Comparison of ENCODE assay signal across 5 fruit fly cellular contexts in the genomic region with DNA sequence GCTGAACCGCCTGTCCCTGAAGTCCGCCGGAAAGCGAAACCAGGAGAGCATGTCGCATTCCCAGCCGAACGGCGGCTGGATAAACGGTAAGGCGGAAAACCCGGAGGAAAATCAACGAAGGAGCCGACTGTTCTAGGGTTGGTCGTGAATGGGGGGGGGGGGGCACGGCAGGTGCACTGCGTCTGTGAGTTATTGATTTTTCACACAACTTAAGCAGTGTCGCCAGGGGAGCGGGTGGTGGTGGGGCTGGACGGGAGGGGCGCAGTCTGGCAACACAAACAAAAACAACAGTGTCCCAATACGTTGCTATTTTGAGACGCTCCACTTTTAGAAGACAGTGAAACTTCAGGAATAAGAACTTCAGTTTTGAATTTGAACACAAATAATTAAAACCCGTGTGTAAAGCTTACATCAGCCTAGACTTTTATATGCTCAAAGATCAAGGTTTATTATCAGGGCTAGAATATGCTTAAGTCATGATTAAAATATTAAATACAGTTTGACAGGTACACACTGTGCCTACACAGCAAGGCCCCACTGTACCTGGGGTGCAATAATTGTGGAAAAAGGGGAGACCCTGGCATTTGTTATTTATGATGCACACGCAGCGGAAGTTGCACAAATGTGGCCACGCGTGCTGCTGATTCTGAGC.
TF ChIP-seq lines count a peak whose summit lies in the region.

No protein-coding gene starts in this region.

TF ChIP-seq in whole organism, adult, 20 proteins besides CTCF, POLR2A, EP300 and RAD21 (continued from another document):
- no peak for TF ChIP-seq Mnt (GFP tag; optimal IDR thresholded peaks at IDR 0.05; lab: Kevin White, UChicago)
- no peak for TF ChIP-seq ovo (GFP tag; optimal IDR thresholded peaks at IDR 0.05; lab: Kevin White, UChicago)
- peak; percentile 54 for TF ChIP-seq bab1 (GFP tag; optimal IDR thresholded peaks at IDR 0.05; lab: Kevin White, UChicago)

TF ChIP-seq in whole organism, embryonic, 481 proteins besides CTCF, POLR2A, EP300 and RAD21 (continued from another document and continues in another):
- TF ChIP-seq ewg (GFP tag; optimal IDR thresholded peaks at IDR 0.05; lab: Kevin White, UChicago) (peak; percentile 64), tgo (GFP tag; IDR thresholded peaks at IDR 0.05; lab: Robert Waterston, UW) (peak; percentile 68), CG10209 (GFP tag; optimal IDR thresholded peaks at IDR 0.05; lab: Kevin White, UChicago) (peak; percentile 44), ftz-f1 (GFP tag; optimal IDR thresholded peaks at IDR 0.05; lab: Kevin White, UChicago) (no peak), C15 (GFP tag; IDR thresholded peaks at IDR 0.05; lab: Robert Waterston, UW) (no peak; the same call in 2 of the 3 replicates), Kr (GFP tag; optimal IDR thresholded peaks at IDR 0.05; lab: Kevin White, UChicago) (no peak), CG3281 (GFP tag; optimal IDR thresholded peaks at IDR 0.05; lab: Kevin White, UChicago) (peak; percentile 63), CG10321 (GFP tag; IDR thresholded peaks at IDR 0.05; lab: Robert Waterston, UW) (no peak), Sox102F (GFP tag; optimal IDR thresholded peaks at IDR 0.05; lab: Kevin White, UChicago) (peak; percentile 81), sr (GFP tag; IDR thresholded peaks at IDR 0.05; lab: Robert Waterston, UW) (0 out of 3 replicates have a peak, but pooled peaks have one; percentile 18), CG17912 (GFP tag; optimal IDR thresholded peaks at IDR 0.05; lab: Kevin White, UChicago) (no peak), gro (GFP tag; optimal IDR thresholded peaks at IDR 0.05; lab: Kevin White, UChicago) (peak; percentile 28), grn (GFP tag; optimal IDR thresholded peaks at IDR 0.05; lab: Kevin White, UChicago) (no peak), CG4730 (GFP tag; IDR thresholded peaks at IDR 0.05; lab: Robert Waterston, UW) (peak; percentile 35; the same call in 1 of the 2 replicates), B-H1 (GFP tag; IDR thresholded peaks at IDR 0.05; lab: Robert Waterston, UW) (peak; percentile 74), Abd-B (GFP tag; optimal IDR thresholded peaks at IDR 0.05; lab: Kevin White, UChicago) (peak; percentile 30), dpn (GFP tag; optimal IDR thresholded peaks at IDR 0.05; lab: Kevin White, UChicago) (peak; percentile 6 to 64), eve (GFP tag; optimal IDR thresholded peaks at IDR 0.05; lab: Kevin White, UChicago) (peak in 1 of 2 experiments; percentile 57), E2f1 (GFP tag; IDR thresholded peaks at IDR 0.05; lab: Robert Waterston, UW) (peak; percentile 71; the same call in 1 of the 2 replicates), vvl (GFP tag; IDR thresholded peaks at IDR 0.05; lab: Robert Waterston, UW) (peak; percentile 87), CG1647 (GFP tag; optimal IDR thresholded peaks at IDR 0.05; lab: Kevin White, UChicago) (peak; percentile 23), eyg (GFP tag; optimal IDR thresholded peaks at IDR 0.05; lab: Kevin White, UChicago) (no peak), CG1529 (GFP tag; optimal IDR thresholded peaks at IDR 0.05; lab: Kevin White, UChicago) (peak; percentile 65), ttk (GFP tag; IDR thresholded peaks at IDR 0.05; lab: Robert Waterston, UW) (peak; percentile 72), CG34376 (GFP tag; optimal IDR thresholded peaks at IDR 0.05; lab: Kevin White, UChicago) (no peak), dmrt99B (tag; optimal IDR thresholded peaks at IDR 0.05; lab: Kevin White, UChicago) (peak; percentile 85), lola (GFP tag; optimal IDR thresholded peaks at IDR 0.05; lab: Kevin White, UChicago) (peak in 1 of 3 experiments; percentile 51), CG31365 (tag; optimal IDR thresholded peaks at IDR 0.05; lab: Kevin White, UChicago) (no peak), CG7745 (tag; optimal IDR thresholded peaks at IDR 0.05; lab: Kevin White, UChicago) (no peak)

TF ChIP-seq in whole organism, prepupa, 60 proteins besides CTCF, POLR2A, EP300 and RAD21 (continued from another document and continues in another):
- peak; percentile 52 for TF ChIP-seq spab (GFP tag; optimal IDR thresholded peaks at IDR 0.05; lab: Kevin White, UChicago)
- TF ChIP-seq CG6792 (GFP tag; optimal IDR thresholded peaks at IDR 0.05; lab: Kevin White, UChicago) = peak; percentile 75
- TF ChIP-seq CG8119 (GFP tag; IDR thresholded peaks at IDR 0.05; lab: Robert Waterston, UW) = peak; percentile 90
- TF ChIP-seq CG8632 (GFP tag; optimal IDR thresholded peaks at IDR 0.05; lab: Kevin White, UChicago) = peak; percentile 72
- TF ChIP-seq OdsH (GFP tag; optimal IDR thresholded peaks at IDR 0.05; lab: Kevin White, UChicago) = peak; percentile 79
- peak; percentile 78 for TF ChIP-seq CG32006 (GFP tag; optimal IDR thresholded peaks at IDR 0.05; lab: Kevin White, UChicago)
- TF ChIP-seq CG1621 (tag; optimal IDR thresholded peaks at IDR 0.05; lab: Kevin White, UChicago) = peak; percentile 51
- TF ChIP-seq ss (GFP tag; optimal IDR thresholded peaks at IDR 0.05; lab: Kevin White, UChicago) = peak; percentile 35 to 65
- peak; percentile 20 for TF ChIP-seq Blimp-1 (GFP tag; optimal IDR thresholded peaks at IDR 0.05; lab: Kevin White, UChicago)
- TF ChIP-seq lz (GFP tag; optimal IDR thresholded peaks at IDR 0.05; lab: Kevin White, UChicago) = peak; percentile 79
- peak; percentile 92 for TF ChIP-seq eg (GFP tag; IDR thresholded peaks at IDR 0.05; lab: Robert Waterston, UW)
- peak; percentile 83 for TF ChIP-seq cyc (GFP tag; optimal IDR thresholded peaks at IDR 0.05; lab: Kevin White, UChicago)
- TF ChIP-seq svp (GFP tag; lab: Kevin White, UChicago) = peak; percentile 84
- peak; percentile 59 for TF ChIP-seq CG6854 (GFP tag; optimal IDR thresholded peaks at IDR 0.05; lab: Kevin White, UChicago)
- TF ChIP-seq CG4318 (GFP tag; optimal IDR thresholded peaks at IDR 0.05; lab: Kevin White, UChicago) = peak; percentile 48
- TF ChIP-seq Ets96B (tag; optimal IDR thresholded peaks at IDR 0.05; lab: Kevin White, UChicago) = peak; percentile 73
- peak; percentile 71 for TF ChIP-seq Met (GFP tag; optimal IDR thresholded peaks at IDR 0.05; lab: Kevin White, UChicago)
- peak; percentile 49 to 71 for TF ChIP-seq salr (GFP tag; optimal IDR thresholded peaks at IDR 0.05; lab: Kevin White, UChicago)
- peak; percentile 77 for TF ChIP-seq topi (GFP tag; optimal IDR thresholded peaks at IDR 0.05; lab: Kevin White, UChicago)
- peak; percentile 74; the same call in 1 of the 2 replicates for TF ChIP-seq CG11294 (GFP tag; IDR thresholded peaks at IDR 0.05; lab: Robert Waterston, UW)
- TF ChIP-seq CG34406 (GFP tag; optimal IDR thresholded peaks at IDR 0.05; lab: Kevin White, UChicago) = peak; percentile 61
- peak; percentile 40 for TF ChIP-seq fkh (GFP tag; optimal IDR thresholded peaks at IDR 0.05; lab: Kevin White, UChicago)
- peak; percentile 24 for TF ChIP-seq vri (GFP tag; optimal IDR thresholded peaks at IDR 0.05; lab: Kevin White, UChicago)
- TF ChIP-seq Sox14 (GFP tag; optimal IDR thresholded peaks at IDR 0.05; lab: Kevin White, UChicago) = peak; percentile 68
- TF ChIP-seq Hr4 (GFP tag; optimal IDR thresholded peaks at IDR 0.05; lab: Kevin White, UChicago) = peak; percentile 84
- peak; percentile 77 for TF ChIP-seq pdm3 (GFP tag; optimal IDR thresholded peaks at IDR 0.05; lab: Kevin White, UChicago)
- TF ChIP-seq acj6 (GFP tag; optimal IDR thresholded peaks at IDR 0.05; lab: Kevin White, UChicago) = peak; percentile 83
- peak; percentile 76 for TF ChIP-seq achi (GFP tag; optimal IDR thresholded peaks at IDR 0.05; lab: Kevin White, UChicago)
- peak; percentile 71 for TF ChIP-seq CG11762 (GFP tag; optimal IDR thresholded peaks at IDR 0.05; lab: Kevin White, UChicago; ENCODE audit: insufficient read depth)
- TF ChIP-seq CG15336 (GFP tag; IDR thresholded peaks at IDR 0.05; lab: Robert Waterston, UW) = peak; percentile 87
- peak; percentile 81 for TF ChIP-seq Eip75B (GFP tag; optimal IDR thresholded peaks at IDR 0.05; lab: Kevin White, UChicago)

TF ChIP-seq in whole organism, pupa, 21 proteins besides CTCF, POLR2A, EP300 and RAD21 (continued from another document):
- TF ChIP-seq EcR (GFP tag; optimal IDR thresholded peaks at IDR 0.05; lab: Kevin White, UChicago) (no peak), CG4496 (GFP tag; IDR thresholded peaks at IDR 0.05; lab: Robert Waterston, UW) (peak; percentile 90)

TF ChIP-seq in whole organism, wandering third instar larva, 38 proteins besides CTCF, POLR2A, EP300 and RAD21 (continued from another document):
- TF ChIP-seq Myc (optimal IDR thresholded peaks at IDR 0.05; lab: Kevin White, UChicago) = no peak
- peak; percentile 84 for TF ChIP-seq h (GFP tag; optimal IDR thresholded peaks at IDR 0.05; lab: Kevin White, UChicago)
- peak; percentile 63 for TF ChIP-seq OdsH (GFP tag; optimal IDR thresholded peaks at IDR 0.05; lab: Kevin White, UChicago)
- TF ChIP-seq brk (GFP tag; optimal IDR thresholded peaks at IDR 0.05; lab: Kevin White, UChicago) = no peak
- no peak for TF ChIP-seq N (GFP tag; optimal IDR thresholded peaks at IDR 0.05; lab: Kevin White, UChicago)
- TF ChIP-seq GATAd (GFP tag; optimal IDR thresholded peaks at IDR 0.05; lab: Kevin White, UChicago) = no peak
- peak; percentile 37 for TF ChIP-seq CG9705 (GFP tag; optimal IDR thresholded peaks at IDR 0.05; lab: Kevin White, UChicago)
- TF ChIP-seq fru (GFP tag; optimal IDR thresholded peaks at IDR 0.05; lab: Kevin White, UChicago) = peak; percentile 73
- no peak for TF ChIP-seq Dif (GFP tag; optimal IDR thresholded peaks at IDR 0.05; lab: Kevin White, UChicago; ENCODE audit: partially characterized antibody)
- peak; percentile 52 for TF ChIP-seq woc (GFP tag; optimal IDR thresholded peaks at IDR 0.05; lab: Kevin White, UChicago)
- TF ChIP-seq Hnf4 (GFP tag; optimal IDR thresholded peaks at IDR 0.05; lab: Kevin White, UChicago) = peak; percentile 69
- no peak for TF ChIP-seq pan (optimal IDR thresholded peaks at IDR 0.05; lab: Kevin White, UChicago)
- no peak for TF ChIP-seq CrebA (GFP tag; optimal IDR thresholded peaks at IDR 0.05; lab: Kevin White, UChicago; ENCODE audit: borderline replicate concordance)
- no peak for TF ChIP-seq Vsx2 (GFP tag; optimal IDR thresholded peaks at IDR 0.05; lab: Kevin White, UChicago; ENCODE audit: partially characterized antibody)
- TF ChIP-seq Jra (GFP tag; optimal IDR thresholded peaks at IDR 0.05; lab: Kevin White, UChicago) = no peak
- TF ChIP-seq foxo (GFP tag; optimal IDR thresholded peaks at IDR 0.05; lab: Kevin White, UChicago) = peak in 1 of 2 experiments; percentile 81
- no peak for TF ChIP-seq jim (GFP tag; optimal IDR thresholded peaks at IDR 0.05; lab: Kevin White, UChicago)
- no peak for TF ChIP-seq Abd-B (GFP tag; optimal IDR thresholded peaks at IDR 0.05; lab: Kevin White, UChicago)
- no peak for TF ChIP-seq Hr78 (GFP tag; optimal IDR thresholded peaks at IDR 0.05; lab: Kevin White, UChicago)
